Fruit fly (Drosophila melanogaster): Measurements from ENCODE around the gene Epg5.

Gene Epg5

dm6 chr3R:18739978-18740954 lies 18.4 kb downstream of the Epg5 start (continued):
- TF ChIP-seq CG10274 (GFP tag; optimal IDR thresholded peaks at IDR 0.05) = no peak
- TF ChIP-seq CG5180 (GFP tag; optimal IDR thresholded peaks at IDR 0.05) = no peak
- TF ChIP-seq CG17359 (tag; optimal IDR thresholded peaks at IDR 0.05) = peak; percentile 8
- TF ChIP-seq CG11456 (GFP tag; IDR thresholded peaks at IDR 0.05) = peak; percentile 41; the same call in 1 of the 3 replicates
- TF ChIP-seq HHEX (GFP tag; optimal IDR thresholded peaks at IDR 0.05) = no peak
- no peak for TF ChIP-seq Hr78 (GFP tag; optimal IDR thresholded peaks at IDR 0.05)
- no peak for TF ChIP-seq klu (GFP tag; IDR thresholded peaks at IDR 0.05)
- peak; percentile 4 for TF ChIP-seq CG8924 (tag; optimal IDR thresholded peaks at IDR 0.05)
- no peak for TF ChIP-seq Neu2 (GFP tag; optimal IDR thresholded peaks at IDR 0.05; ENCODE audit: borderline replicate concordance)
- TF ChIP-seq Dll (GFP tag; IDR thresholded peaks at IDR 0.05; ENCODE audit: partially characterized antibody) = peak; percentile 51; the same call in 3 of the 4 replicates
- 0 out of 2 replicates have a peak, but pooled peaks have one; percentile 27 for TF ChIP-seq Dref (GFP tag; IDR thresholded peaks at IDR 0.05)
- TF ChIP-seq CG1603 (tag; optimal IDR thresholded peaks at IDR 0.05) = peak; percentile 33
- TF ChIP-seq dm (GFP tag; optimal IDR thresholded peaks at IDR 0.05) = no peak
- no peak for TF ChIP-seq ac (GFP tag; optimal IDR thresholded peaks at IDR 0.05)
- no peak for TF ChIP-seq az2 (GFP tag; optimal IDR thresholded peaks at IDR 0.05)
- TF ChIP-seq CG6175 (GFP tag; IDR thresholded peaks at IDR 0.05) = peak; percentile 91
- TF ChIP-seq CG15073 (GFP tag; optimal IDR thresholded peaks at IDR 0.05) = no peak
- TF ChIP-seq z (GFP tag; IDR thresholded peaks at IDR 0.05) = peak; percentile 23; the same call in 1 of the 3 replicates
- no peak for TF ChIP-seq CoRest (tag; optimal IDR thresholded peaks at IDR 0.05)
- no peak for TF ChIP-seq salm (tag; optimal IDR thresholded peaks at IDR 0.05)
- no peak for TF ChIP-seq CG18619 (GFP tag; optimal IDR thresholded peaks at IDR 0.05)
- TF ChIP-seq YL-1 (GFP tag; optimal IDR thresholded peaks at IDR 0.05) = no peak
- TF ChIP-seq ems (GFP tag; optimal IDR thresholded peaks at IDR 0.05) = no peak
- TF ChIP-seq pnt (GFP tag; optimal IDR thresholded peaks at IDR 0.05) = no peak
- TF ChIP-seq CG30431 (GFP tag; optimal IDR thresholded peaks at IDR 0.05) = no peak
- TF ChIP-seq corto (GFP tag; optimal IDR thresholded peaks at IDR 0.05) = peak; percentile 8
- TF ChIP-seq HLH3B (GFP tag; IDR thresholded peaks at IDR 0.05) = no peak
- peak; percentile 89 for TF ChIP-seq CG7372 (GFP tag; IDR thresholded peaks at IDR 0.05)
- TF ChIP-seq CG12071 (GFP tag; optimal IDR thresholded peaks at IDR 0.05) = peak; percentile 49
- no peak for TF ChIP-seq chn (GFP tag; optimal IDR thresholded peaks at IDR 0.05)
- TF ChIP-seq danr (GFP tag; IDR thresholded peaks at IDR 0.05) = no peak
- TF ChIP-seq p53 (GFP tag; optimal IDR thresholded peaks at IDR 0.05) = no peak
- TF ChIP-seq ind (GFP tag; optimal IDR thresholded peaks at IDR 0.05) = no peak
- no peak for TF ChIP-seq Ets97D (GFP tag; optimal IDR thresholded peaks at IDR 0.05)
- TF ChIP-seq CG7357 (GFP tag; IDR thresholded peaks at IDR 0.05) = no peak
- no peak for TF ChIP-seq tup (GFP tag; optimal IDR thresholded peaks at IDR 0.05)
- TF ChIP-seq CG9876 (GFP tag; optimal IDR thresholded peaks at IDR 0.05) = no peak
- no peak for TF ChIP-seq CG1024 (GFP tag; IDR thresholded peaks at IDR 0.05)
- no peak for TF ChIP-seq cato (GFP tag; optimal IDR thresholded peaks at IDR 0.05; ENCODE audit: borderline replicate concordance)
- no peak for TF ChIP-seq CG31224 (GFP tag; IDR thresholded peaks at IDR 0.05)
- TF ChIP-seq NfI (GFP tag; optimal IDR thresholded peaks at IDR 0.05) = no peak
- TF ChIP-seq CG10431 (GFP tag; optimal IDR thresholded peaks at IDR 0.05) = no peak
- TF ChIP-seq sug (tag; optimal IDR thresholded peaks at IDR 0.05) = peak; percentile 53
- no peak for TF ChIP-seq Drgx (GFP tag; IDR thresholded peaks at IDR 0.05)
- TF ChIP-seq CG2116 (GFP tag; optimal IDR thresholded peaks at IDR 0.05) = no peak
- TF ChIP-seq CG9932 (GFP tag; IDR thresholded peaks at IDR 0.05) = peak; percentile 37; the same call in 1 of the 2 replicates
- TF ChIP-seq phol (tag; optimal IDR thresholded peaks at IDR 0.05) = no peak
- no peak for TF ChIP-seq C15 (GFP tag; IDR thresholded peaks at IDR 0.05)

Data from whole organism, embryonic.